Worm (Caenorhabditis elegans): ENCODE data around the gene cup-15.
A peak's percentile ranks its signal among the peaks of the same experiment; 100 is the strongest.

Gene cup-15

DNA sequence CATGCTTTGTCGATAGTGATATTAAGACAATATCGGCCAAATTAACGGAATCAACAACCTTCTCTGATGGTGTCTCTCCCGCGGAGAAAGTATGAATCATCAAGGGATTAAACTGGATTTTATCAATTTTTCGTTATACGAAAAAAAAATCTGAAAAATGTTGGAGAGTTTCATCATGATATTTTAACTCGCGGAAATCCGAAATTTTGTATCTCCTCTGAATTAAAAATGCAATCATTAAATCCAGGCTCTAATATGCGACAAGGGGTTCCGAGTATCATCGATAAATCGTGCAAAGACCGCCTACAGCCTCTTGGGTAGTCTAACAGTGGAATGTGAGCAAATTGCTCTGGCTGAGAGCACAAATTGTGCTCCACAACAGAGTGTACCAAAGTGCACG lies 24.4 kb downstream of the cup-15 start, which contains the start of gene C06C3.10:
TSS of gene C06C3.10 (minus strand) at position 101 of the 400 bp plus-strand sequence.
- TF ChIP-seq nfya-1 (tag; optimal IDR thresholded peaks at IDR 0.05; ENCODE audit: insufficient read depth) (no peak), mdl-1 (tag; optimal IDR thresholded peaks at IDR 0.05) (no peak), eor-1 (tag; optimal IDR thresholded peaks at IDR 0.05) (no peak), pha-4 (tag; optimal IDR thresholded peaks at IDR 0.05) (no peak), nhr-28 (tag; optimal IDR thresholded peaks at IDR 0.05) (no peak), elt-1 (tag; optimal IDR thresholded peaks at IDR 0.05) (no peak), lin-15B (tag; optimal IDR thresholded peaks at IDR 0.05) (no peak), fos-1 (tag; optimal IDR thresholded peaks at IDR 0.05) (no peak), lsy-12 (tag; optimal IDR thresholded peaks at IDR 0.05) (no peak), ceh-82 (tag; optimal IDR thresholded peaks at IDR 0.05) (no peak), nhr-76 (tag; optimal IDR thresholded peaks at IDR 0.05) (no peak), nhr-237 (tag; optimal IDR thresholded peaks at IDR 0.05) (no peak)

DNA sequence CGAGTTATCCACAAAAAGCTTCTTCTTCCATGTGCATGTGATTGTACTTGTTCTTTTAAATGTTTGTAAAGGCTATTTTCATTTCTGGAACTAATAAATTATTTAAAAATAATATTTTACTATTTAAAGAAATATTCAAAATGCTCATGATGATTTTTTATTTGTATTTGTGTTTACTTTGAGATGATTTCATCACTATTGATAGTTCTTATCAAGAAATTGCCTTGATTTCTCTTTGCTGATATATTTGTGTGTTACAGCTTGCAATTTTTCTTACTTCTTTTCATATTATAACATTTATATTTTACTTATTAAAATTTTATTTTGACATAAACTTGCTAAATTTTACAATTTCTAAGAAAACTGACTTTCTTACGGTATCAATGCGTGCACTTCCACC lies 25.4 kb downstream of the cup-15 start:
- TF ChIP-seq pha-4 (tag; optimal IDR thresholded peaks at IDR 0.05) (peak; percentile 59), nhr-28 (tag; optimal IDR thresholded peaks at IDR 0.05) (no peak), elt-2 (tag; optimal IDR thresholded peaks at IDR 0.05) (peak; percentile 38), daf-12 (tag; optimal IDR thresholded peaks at IDR 0.05) (no peak)

DNA sequence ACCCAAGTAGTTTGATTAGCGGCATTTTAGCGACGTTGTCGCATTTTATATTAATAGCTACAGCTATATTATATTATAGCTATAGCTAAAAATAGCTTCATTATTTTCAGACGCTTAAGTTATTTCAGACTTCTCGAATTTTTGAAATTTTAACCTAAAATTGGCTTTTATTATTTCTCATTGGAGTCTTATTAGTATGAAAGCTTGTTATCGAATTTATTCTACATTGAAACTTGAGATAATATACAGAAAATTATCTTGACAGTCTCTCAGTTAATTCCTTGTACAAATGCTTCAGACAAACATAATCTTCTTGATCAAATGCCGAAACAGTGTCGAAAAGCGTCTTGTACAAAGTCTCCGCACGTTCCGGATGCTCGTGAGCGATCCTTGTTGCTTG lies 27.0 kb downstream of the cup-15 start, which contains the start of gene srh-48:
TSS of gene srh-48 (plus strand) at position 301 of the 400 bp plus-strand sequence.
- no peak for TF ChIP-seq skn-1 (tag; optimal IDR thresholded peaks at IDR 0.05)
- TF ChIP-seq elt-3 (tag; optimal IDR thresholded peaks at IDR 0.05) = no peak
- no peak for TF ChIP-seq egl-5 (tag; optimal IDR thresholded peaks at IDR 0.05)
- TF ChIP-seq unc-62 (GFP tag; optimal IDR thresholded peaks at IDR 0.05) = no peak
- no peak for TF ChIP-seq tbx-2 (tag; optimal IDR thresholded peaks at IDR 0.05)
- TF ChIP-seq R02D3.7 (tag; optimal IDR thresholded peaks at IDR 0.05) = no peak
- TF ChIP-seq lsy-12 (tag; optimal IDR thresholded peaks at IDR 0.05) = no peak
- no peak for TF ChIP-seq fos-1 (tag; optimal IDR thresholded peaks at IDR 0.05)
- no peak for TF ChIP-seq nfya-1 (tag; optimal IDR thresholded peaks at IDR 0.05; ENCODE audit: insufficient read depth)
- no peak for TF ChIP-seq ceh-28 (tag; optimal IDR thresholded peaks at IDR 0.05)
- TF ChIP-seq mdl-1 (tag; optimal IDR thresholded peaks at IDR 0.05) = no peak

DNA sequence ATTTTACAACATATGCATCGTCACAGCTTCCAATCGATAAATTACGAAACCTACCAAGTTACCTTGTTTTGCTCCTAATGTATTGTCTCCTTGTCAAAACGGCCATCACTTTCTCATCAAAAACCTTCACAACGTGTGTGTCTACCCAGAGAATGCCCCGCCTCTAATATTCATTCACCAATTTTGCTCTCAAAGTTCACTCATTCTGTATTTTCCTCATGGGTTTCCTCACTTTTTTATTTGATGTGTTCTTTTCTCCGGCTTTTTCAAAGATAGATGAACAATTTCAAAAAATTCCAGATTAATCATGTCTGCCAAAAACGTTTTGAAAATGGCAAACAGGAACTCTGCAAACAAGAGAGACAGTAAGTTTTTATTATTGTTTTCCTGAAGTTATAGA lies 32.4 kb downstream of the cup-15 start, which contains the start of gene C06C3.7:
TSS of gene C06C3.7 (plus strand) at position 301 of the 400 bp plus-strand sequence.
- TF ChIP-seq pqm-1 (tag; optimal IDR thresholded peaks at IDR 0.05) (no peak), fkh-10 (GFP tag; optimal IDR thresholded peaks at IDR 0.05) (no peak), zag-1 (tag; optimal IDR thresholded peaks at IDR 0.05) (no peak), ZK546.5 (tag; optimal IDR thresholded peaks at IDR 0.05) (no peak), nhr-11 (tag; optimal IDR thresholded peaks at IDR 0.05) (no peak), elt-2 (tag; optimal IDR thresholded peaks at IDR 0.05) (no peak), nhr-76 (tag; optimal IDR thresholded peaks at IDR 0.05) (no peak), ztf-4 (tag; optimal IDR thresholded peaks at IDR 0.05) (no peak), unc-39 (tag; optimal IDR thresholded peaks at IDR 0.05) (no peak), fos-1 (tag; optimal IDR thresholded peaks at IDR 0.05) (no peak), nhr-43 (tag; optimal IDR thresholded peaks at IDR 0.05; ENCODE audit: poor library complexity, severe bottlenecking) (no peak), hmg-11 (tag; optimal IDR thresholded peaks at IDR 0.05) (no peak)

DNA sequence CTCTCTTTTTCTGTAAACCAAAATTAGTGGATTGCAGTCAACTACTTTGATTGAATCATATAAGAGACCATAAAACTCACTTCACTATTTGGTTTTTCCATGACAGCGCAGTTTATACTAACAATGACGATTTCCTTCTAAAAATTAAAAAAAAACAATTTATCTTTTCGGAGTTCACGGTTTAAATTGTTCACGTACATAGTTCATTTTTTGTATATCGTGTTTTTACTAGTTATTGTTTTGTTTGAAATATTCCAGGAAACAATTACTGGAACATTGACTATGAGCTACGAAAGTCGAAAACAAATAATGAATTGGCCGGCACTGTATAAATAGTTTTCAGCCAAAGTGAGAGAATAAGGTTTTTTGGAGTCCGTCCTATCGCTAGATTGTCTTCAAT lies 39.9 kb downstream of the cup-15 start, which contains the start of gene lido-17:
TSS of gene lido-17 (minus strand) at position 101 of the 400 bp plus-strand sequence.
- TF ChIP-seq elt-1 (tag; optimal IDR thresholded peaks at IDR 0.05) (no peak), lin-15B (tag; optimal IDR thresholded peaks at IDR 0.05) (no peak), aly-2 (tag; optimal IDR thresholded peaks at IDR 0.05) (no peak), fkh-2 (tag; optimal IDR thresholded peaks at IDR 0.05) (no peak), ZK546.5 (tag; optimal IDR thresholded peaks at IDR 0.05) (no peak), unc-39 (tag; optimal IDR thresholded peaks at IDR 0.05) (no peak), hmg-11 (tag; optimal IDR thresholded peaks at IDR 0.05) (no peak), unc-62 (GFP tag; optimal IDR thresholded peaks at IDR 0.05) (no peak), nhr-43 (tag; optimal IDR thresholded peaks at IDR 0.05; ENCODE audit: poor library complexity, severe bottlenecking) (no peak), zag-1 (tag; optimal IDR thresholded peaks at IDR 0.05) (no peak), fos-1 (tag; optimal IDR thresholded peaks at IDR 0.05) (no peak)
